Fruit fly (Drosophila melanogaster): ENCODE measurements around the gene CG33493.

CG33493 gene

DNA sequence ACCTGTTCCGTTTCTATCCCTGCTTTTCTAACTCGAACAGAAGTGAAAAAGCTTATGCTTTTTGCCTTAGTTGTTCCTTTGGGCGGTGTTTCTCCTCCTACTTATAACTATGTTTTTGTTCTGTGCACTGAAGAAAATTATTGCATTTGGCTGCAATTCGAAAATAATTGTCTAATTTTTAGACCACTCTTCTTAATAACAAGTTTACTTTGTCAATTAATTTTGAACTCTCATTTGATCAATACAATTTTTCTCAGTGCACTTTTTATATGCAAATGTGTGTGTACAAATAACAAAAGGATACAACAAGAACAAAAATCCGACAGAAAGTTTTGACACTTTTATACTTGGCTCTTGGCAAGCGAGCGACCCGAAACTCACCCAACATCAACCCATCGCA lies 42.1 kb upstream of the CG33493 start (continued):
- TF ChIP-seq shn (GFP tag; optimal IDR thresholded peaks at IDR 0.05) (peak; percentile 37), Dll (GFP tag; IDR thresholded peaks at IDR 0.05; ENCODE audit: partially characterized antibody) (no peak), HHEX (GFP tag; optimal IDR thresholded peaks at IDR 0.05) (peak; percentile 3), crp (GFP tag; optimal IDR thresholded peaks at IDR 0.05) (no peak), cwo (GFP tag; optimal IDR thresholded peaks at IDR 0.05) (peak; percentile 39), odd (GFP tag; optimal IDR thresholded peaks at IDR 0.05) (peak; percentile 22), Ets97D (GFP tag; optimal IDR thresholded peaks at IDR 0.05) (no peak), bigmax (GFP tag; optimal IDR thresholded peaks at IDR 0.05) (no peak), CG18262 (tag; optimal IDR thresholded peaks at IDR 0.05) (peak; percentile 45), pnt (GFP tag; optimal IDR thresholded peaks at IDR 0.05) (peak; percentile 43), jumu (GFP tag; optimal IDR thresholded peaks at IDR 0.05) (peak; percentile 22), vnd (GFP tag; IDR thresholded peaks at IDR 0.05; ENCODE audit: partially characterized antibody) (no peak), CG15601 (tag; optimal IDR thresholded peaks at IDR 0.05) (no peak), MESR4 (GFP tag; optimal IDR thresholded peaks at IDR 0.05) (no peak), gro (GFP tag; optimal IDR thresholded peaks at IDR 0.05) (peak; percentile 4), Sry-β (GFP tag; optimal IDR thresholded peaks at IDR 0.05) (no peak), CG2875 (GFP tag; optimal IDR thresholded peaks at IDR 0.05) (peak; percentile 6), CG7745 (tag; optimal IDR thresholded peaks at IDR 0.05) (no peak), rib (GFP tag; IDR thresholded peaks at IDR 0.05) (no peak), HmgZ (tag; optimal IDR thresholded peaks at IDR 0.05) (peak; percentile 54), jigr1 (GFP tag; IDR thresholded peaks at IDR 0.05) (no peak), her (GFP tag; optimal IDR thresholded peaks at IDR 0.05) (peak; percentile 28), CG9727 (GFP tag; optimal IDR thresholded peaks at IDR 0.05) (peak; percentile 49), dmrt11E (tag; optimal IDR thresholded peaks at IDR 0.05) (peak; percentile 6), CG6689 (GFP tag; IDR thresholded peaks at IDR 0.05) (peak; percentile 74), cad (GFP tag; optimal IDR thresholded peaks at IDR 0.05) (no peak), hth (optimal IDR thresholded peaks at IDR 0.05) (no peak), CG2116 (GFP tag; optimal IDR thresholded peaks at IDR 0.05) (no peak), trh (GFP tag; optimal IDR thresholded peaks at IDR 0.05) (peak; percentile 44), sens (GFP tag) (peak; percentile 88), hb (GFP tag; IDR thresholded peaks at IDR 0.05; ENCODE audit: partially characterized antibody) (no peak), HLH4C (GFP tag; IDR thresholded peaks at IDR 0.05; ENCODE audit: partially characterized antibody) (no peak), tgo (GFP tag; IDR thresholded peaks at IDR 0.05) (peak; percentile 63; the same call in 2 of the 3 replicates), CG4360 (GFP tag; IDR thresholded peaks at IDR 0.05) (no peak), CkIIα-i1 (GFP tag; IDR thresholded peaks at IDR 0.05) (no peak), Med (GFP tag) (peak; percentile 94), zf30C (GFP tag; optimal IDR thresholded peaks at IDR 0.05) (peak; percentile 24), NC2β (GFP tag; optimal IDR thresholded peaks at IDR 0.05) (peak; percentile 5), Bgb (GFP tag; IDR thresholded peaks at IDR 0.05; ENCODE audit: partially characterized antibody) (no peak), disco-r (GFP tag; optimal IDR thresholded peaks at IDR 0.05) (no peak), Atf-2 (GFP tag; optimal IDR thresholded peaks at IDR 0.05) (peak; percentile 53), sob (GFP tag; IDR thresholded peaks at IDR 0.05) (0 out of 2 replicates have a peak, but pooled peaks have one; percentile 52), CTCF (GFP tag; optimal IDR thresholded peaks at IDR 0.05) (no peak), CG2120 (GFP tag; optimal IDR thresholded peaks at IDR 0.05) (peak; percentile 86), gce (GFP tag; IDR thresholded peaks at IDR 0.05) (no peak), row (GFP tag; IDR thresholded peaks at IDR 0.05) (peak; percentile 76), kay (GFP tag; optimal IDR thresholded peaks at IDR 0.05) (peak; percentile 47), CG11398 (GFP tag; optimal IDR thresholded peaks at IDR 0.05) (no peak), Adf1 (GFP tag; IDR thresholded peaks at IDR 0.05) (peak; percentile 27; the same call in 1 of the 2 replicates), NC2α (GFP tag; optimal IDR thresholded peaks at IDR 0.05) (peak; percentile 38), CG4730 (GFP tag; IDR thresholded peaks at IDR 0.05) (no peak), CG14667 (GFP tag; IDR thresholded peaks at IDR 0.05) (no peak), Dfd (GFP tag; optimal IDR thresholded peaks at IDR 0.05) (no peak)

All from whole organism, embryonic.